Fruit fly (Drosophila melanogaster): ENCODE data around the gene CG3062.
A peak's percentile ranks its signal among the peaks of the same experiment; 100 is the strongest.

CG3062 gene

DNA sequence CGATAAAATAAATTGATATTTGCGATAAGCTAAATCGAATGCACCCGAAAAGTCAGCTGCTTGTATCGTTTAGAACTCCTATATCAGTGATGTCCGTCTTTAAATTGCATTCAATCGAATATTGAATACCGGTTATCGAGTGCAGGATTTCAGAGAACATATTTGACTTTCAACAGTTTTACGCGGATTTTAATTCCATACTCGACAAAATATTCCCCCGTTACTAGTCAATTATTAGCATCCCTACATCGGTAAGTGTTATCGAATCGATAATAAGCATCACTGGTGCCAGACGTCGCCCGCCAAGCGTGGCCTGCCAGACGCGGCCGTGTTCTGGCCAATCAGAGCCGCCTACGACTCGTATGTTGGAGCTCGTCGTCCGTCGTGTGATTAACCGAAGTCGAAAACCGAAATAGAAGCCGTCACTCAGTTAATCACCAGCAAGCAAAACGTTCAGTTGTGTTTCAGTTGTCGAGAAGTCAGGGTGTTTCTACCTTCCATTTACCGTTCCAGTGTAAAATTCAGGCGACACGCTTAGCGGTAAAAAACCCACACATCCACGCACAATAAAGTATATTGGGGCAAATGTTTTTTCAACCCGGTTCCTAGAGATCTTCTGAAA is 43.2 kb upstream of the CG3062 start, which contains the start of gene ctp (continued):
- TF ChIP-seq trh (GFP tag; optimal IDR thresholded peaks at IDR 0.05): no peak
- peak; percentile 64 for TF ChIP-seq CG10543 (GFP tag; optimal IDR thresholded peaks at IDR 0.05)
- peak; percentile 28 for TF ChIP-seq HLHmδ (GFP tag; optimal IDR thresholded peaks at IDR 0.05)
- no peak for TF ChIP-seq CG7372 (GFP tag; IDR thresholded peaks at IDR 0.05)
- TF ChIP-seq CG13775 (GFP tag; optimal IDR thresholded peaks at IDR 0.05): peak; percentile 44
- TF ChIP-seq CG18262 (tag; optimal IDR thresholded peaks at IDR 0.05): peak; percentile 30
- TF ChIP-seq Nf-YA (GFP tag; IDR thresholded peaks at IDR 0.05): peak; percentile 88
- TF ChIP-seq Taf1 (GFP tag; IDR thresholded peaks at IDR 0.05): no peak

DNA sequence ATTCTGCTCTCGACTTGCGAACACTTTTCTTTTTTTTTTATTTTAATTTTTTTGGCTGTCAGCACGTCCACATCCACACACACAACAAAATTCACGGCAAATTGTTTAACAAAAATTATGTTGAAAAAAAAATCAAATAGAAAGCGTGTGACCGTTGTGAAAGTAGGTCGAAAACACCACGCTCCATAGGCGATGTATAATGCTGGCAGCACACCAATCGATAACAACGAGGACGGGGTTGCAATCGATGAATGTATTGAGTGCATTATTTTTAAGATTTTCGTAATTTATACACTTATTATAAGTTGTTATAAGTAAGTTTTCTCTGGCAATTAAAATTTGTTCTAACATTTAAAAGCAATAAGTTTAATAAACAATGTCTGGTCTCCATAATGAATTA is 42.1 kb upstream of the CG3062 start, which contains the start of gene Pp2C1:
Pp2C1 (minus strand) TSS at position 181 of the 400 bp plus-strand sequence.
- TF ChIP-seq nom (GFP tag; optimal IDR thresholded peaks at IDR 0.05) (no peak), pzg (GFP tag; optimal IDR thresholded peaks at IDR 0.05) (peak; percentile 67), CG2129 (GFP tag; IDR thresholded peaks at IDR 0.05; ENCODE audit: partially characterized antibody) (peak; percentile 40), inv (GFP tag; IDR thresholded peaks at IDR 0.05; ENCODE audit: partially characterized antibody) (peak; percentile 74), Myb (GFP tag; optimal IDR thresholded peaks at IDR 0.05) (peak; percentile 14), E2f1 (GFP tag; IDR thresholded peaks at IDR 0.05) (no peak), phol (tag; optimal IDR thresholded peaks at IDR 0.05) (peak; percentile 19), sisA (GFP tag; IDR thresholded peaks at IDR 0.05) (no peak), Deaf1 (tag; optimal IDR thresholded peaks at IDR 0.05) (peak; percentile 5), CG9797 (GFP tag; optimal IDR thresholded peaks at IDR 0.05) (peak; percentile 61), CG13424 (tag; optimal IDR thresholded peaks at IDR 0.05) (no peak), Fer3 (tag; optimal IDR thresholded peaks at IDR 0.05) (no peak), sna (GFP tag; IDR thresholded peaks at IDR 0.05; ENCODE audit: partially characterized antibody) (peak; percentile 64; the same call in 1 of the 2 replicates), Taf1 (GFP tag; IDR thresholded peaks at IDR 0.05) (no peak), abd-A (tag; optimal IDR thresholded peaks at IDR 0.05) (no peak), Dp (GFP tag; optimal IDR thresholded peaks at IDR 0.05) (peak; percentile 39), CG16813 (GFP tag; IDR thresholded peaks at IDR 0.05; ENCODE audit: partially characterized antibody) (peak; percentile 80), CG18619 (GFP tag; optimal IDR thresholded peaks at IDR 0.05) (no peak), knrl (GFP tag; IDR thresholded peaks at IDR 0.05; ENCODE audit: partially characterized antibody) (peak; percentile 78; the same call in 2 of the 3 replicates), pum (GFP tag; optimal IDR thresholded peaks at IDR 0.05) (no peak), vvl (GFP tag; IDR thresholded peaks at IDR 0.05) (peak; percentile 23), CG2199 (GFP tag; IDR thresholded peaks at IDR 0.05) (no peak), CG16863 (GFP tag; optimal IDR thresholded peaks at IDR 0.05) (no peak), CG9437 (GFP tag; optimal IDR thresholded peaks at IDR 0.05) (no peak), bsh (GFP tag; optimal IDR thresholded peaks at IDR 0.05) (no peak), CG10565 (GFP tag; optimal IDR thresholded peaks at IDR 0.05) (no peak), CG3065 (GFP tag; optimal IDR thresholded peaks at IDR 0.05) (no peak), Trl (optimal IDR thresholded peaks at IDR 0.05) (no peak), Trl (GFP tag; optimal IDR thresholded peaks at IDR 0.05) (no peak), CG14860 (GFP tag; IDR thresholded peaks at IDR 0.05; ENCODE audit: partially characterized antibody) (peak; percentile 69), D19B (GFP tag; optimal IDR thresholded peaks at IDR 0.05) (no peak), CG4617 (GFP tag; optimal IDR thresholded peaks at IDR 0.05; ENCODE audit: borderline replicate concordance) (peak; percentile 21), Pdp1 (GFP tag; optimal IDR thresholded peaks at IDR 0.05) (no peak), cad (GFP tag; optimal IDR thresholded peaks at IDR 0.05) (no peak), Sry-δ (GFP tag; optimal IDR thresholded peaks at IDR 0.05) (peak; percentile 73), chinmo (GFP tag; IDR thresholded peaks at IDR 0.05; ENCODE audit: partially characterized antibody) (peak; percentile 67; the same call in 1 of the 4 replicates), CG1602 (GFP tag; optimal IDR thresholded peaks at IDR 0.05) (no peak), CG30020 (tag; optimal IDR thresholded peaks at IDR 0.05) (no peak), CG11560 (tag; IDR thresholded peaks at IDR 0.05) (peak; percentile 87; the same call in 2 of the 3 replicates), CG9817 (tag; optimal IDR thresholded peaks at IDR 0.05) (no peak), Hr3 (GFP tag; optimal IDR thresholded peaks at IDR 0.05) (no peak)

Measured in whole organism, embryonic.